Fruit fly (Drosophila melanogaster) whole organism, embryonic: Measurements from ENCODE around the gene CG3149.

Experiments used
- Aef1 ChIP-seq: fragments of 200-800 bp; sonication (Bioruptor generic); IDR thresholded peaks from 3 replicates; pipeline ENCODE4 v1.3.6; 2022; ENCODE audit warnings: missing biosample characterization, missing genetic modification characterization
- Atf6 ChIP-seq: fragments of 200-800 bp; sonication (Bioruptor generic); IDR thresholded peaks from 2 replicates; pipeline ENCODE4 v1.3.6; 2022; ENCODE audit warnings: missing biosample characterization, missing genetic modification characterization
- B-H1 ChIP-seq: fragments of 200-800 bp; sonication (Bioruptor generic); IDR thresholded peaks from 3 replicates; pipeline ENCODE4 v1.3.6; 2022; ENCODE audit warnings: missing biosample characterization, missing genetic modification characterization
- CG12744 ChIP-seq: fragments of 200-800 bp; sonication (Bioruptor generic); optimal IDR thresholded peaks from 2 replicates; lab custom pipeline; 2016; ENCODE audit warnings: missing biosample characterization, missing genetic modification characterization
- CG13296 ChIP-seq: fragments of 200-800 bp; sonication (Bioruptor generic); optimal IDR thresholded peaks from 3 replicates; lab custom pipeline; 2018; ENCODE audit warnings: missing biosample characterization, mild to moderate bottlenecking, missing genetic modification characterization
- CG13624 ChIP-seq: fragments of 200-800 bp; sonication (Bioruptor generic); optimal IDR thresholded peaks from 2 replicates; lab custom pipeline; 2016; ENCODE audit warnings: missing biosample characterization, missing genetic modification characterization
- CG13894 ChIP-seq: fragments of 200-800 bp; sonication (Bioruptor generic); optimal IDR thresholded peaks from 3 replicates; lab custom pipeline; 2018; ENCODE audit warnings: missing biosample characterization, mild to moderate bottlenecking, missing genetic modification characterization, moderate library complexity
- CG14441 ChIP-seq: fragments of 200-800 bp; sonication (Bioruptor generic); IDR thresholded peaks from 2 replicates; pipeline ENCODE4 v1.3.6; 2022; ENCODE audit warnings: missing biosample characterization, missing genetic modification characterization
- CG15269 ChIP-seq: fragments of 200-800 bp; sonication (Bioruptor generic); optimal IDR thresholded peaks from 2 replicates; lab custom pipeline; 2018; ENCODE audit warnings: missing biosample characterization, mild to moderate bottlenecking, missing genetic modification characterization, moderate library complexity
- CG1603 ChIP-seq: fragments of 200-800 bp; sonication (Bioruptor generic); optimal IDR thresholded peaks from 2 replicates; lab custom pipeline; 2019; ENCODE audit warnings: missing biosample characterization, mild to moderate bottlenecking, missing genetic modification characterization, moderate library complexity
- CG17361 ChIP-seq: fragments of 200-800 bp; sonication (Bioruptor generic); IDR thresholded peaks from 3 replicates; pipeline ENCODE4 v1.3.6; 2022; ENCODE audit warnings: missing biosample characterization, missing genetic modification characterization
- CG17802 ChIP-seq: fragments of 200-800 bp; sonication (Bioruptor generic); optimal IDR thresholded peaks from 2 replicates; lab custom pipeline; 2018; ENCODE audit warnings: missing biosample characterization, mild to moderate bottlenecking, missing genetic modification characterization, moderate library complexity
- CG1792 ChIP-seq: fragments of 200-800 bp; sonication (Bioruptor generic); optimal IDR thresholded peaks from 2 replicates; lab custom pipeline; 2016; ENCODE audit warnings: missing biosample characterization, missing genetic modification characterization
- CG18764 ChIP-seq: fragments of 200-800 bp; sonication (Bioruptor generic); optimal IDR thresholded peaks from 3 replicates; lab custom pipeline; 2016; ENCODE audit warnings: missing biosample characterization, missing genetic modification characterization
- CG31441 ChIP-seq: fragments of 200-800 bp; sonication (Bioruptor generic); IDR thresholded peaks from 2 replicates; pipeline ENCODE4 v1.3.6; 2022; ENCODE audit warnings: missing biosample characterization, missing genetic modification characterization
- CG3281 ChIP-seq: fragments of 200-800 bp; sonication (Bioruptor generic); optimal IDR thresholded peaks from 3 replicates; lab custom pipeline; 2017; ENCODE audit warnings: missing biosample characterization, mild to moderate bottlenecking, missing genetic modification characterization
- CG6254 ChIP-seq: fragments of 200-800 bp; sonication (Bioruptor generic); optimal IDR thresholded peaks from 3 replicates; lab custom pipeline; 2017; ENCODE audit warnings: mild to moderate bottlenecking, missing biosample characterization, missing genetic modification reagents, missing genetic modification characterization
- CG6683 ChIP-seq: fragments of 200-800 bp; sonication (Bioruptor generic); optimal IDR thresholded peaks from 2 replicates; lab custom pipeline; 2017; ENCODE audit warnings: missing biosample characterization, mild to moderate bottlenecking, missing genetic modification characterization, missing genetic modification reagents
- CG6813 ChIP-seq: fragments of 200-800 bp; sonication (Bioruptor generic); optimal IDR thresholded peaks from 2 replicates; lab custom pipeline; 2017; ENCODE audit warnings: missing biosample characterization, missing genetic modification characterization, mild to moderate bottlenecking, moderate library complexity, missing genetic modification reagents
- CG7372 ChIP-seq: fragments of 200-800 bp; sonication (Bioruptor generic); IDR thresholded peaks from 2 replicates; pipeline ENCODE4 v1.3.6; 2022; ENCODE audit warnings: missing biosample characterization, missing genetic modification characterization
- CG7745 ChIP-seq: fragments of 200-800 bp; sonication (Bioruptor generic); optimal IDR thresholded peaks from 2 replicates; lab custom pipeline; 2018; ENCODE audit warnings: missing biosample characterization, mild to moderate bottlenecking, missing genetic modification characterization, moderate library complexity
- CG9215 ChIP-seq: fragments of 200-800 bp; sonication (Bioruptor generic); IDR thresholded peaks from 2 replicates; pipeline ENCODE4 v1.3.6; 2022; ENCODE audit warnings: missing biosample characterization, missing genetic modification characterization
- Dfd ChIP-seq, 2 experiments: fragments of >200 bp; optimal IDR thresholded peaks; 2 replicates each; lab custom pipeline; 2017; ENCODE audit warnings: missing biosample characterization in 2 of 2, missing genetic modification characterization in 2 of 2
- GATAe ChIP-seq: fragments of 200-800 bp; sonication (Bioruptor generic); conservative IDR thresholded peaks from 2 replicates; pipeline ENCODE4 v1.3.6; 2022; ENCODE audit warnings: missing biosample characterization, missing genetic modification characterization
- Hr3 ChIP-seq: fragments of 200-800 bp; sonication (Bioruptor generic); optimal IDR thresholded peaks from 3 replicates; lab custom pipeline; 2016; ENCODE audit warnings: missing biosample characterization, missing genetic modification characterization
- Med ChIP-seq: fragments of 200-800 bp; sonication (Bioruptor generic); peaks from one replicate; lab custom pipeline; 2016; ENCODE audit warnings: missing biosample characterization, missing genetic modification characterization, mild to moderate bottlenecking, inconsistent platforms, moderate library complexity
- NK7.1 ChIP-seq: fragments of 200-800 bp; sonication (Bioruptor generic); optimal IDR thresholded peaks from 3 replicates; lab custom pipeline; 2016; ENCODE audit warnings: missing biosample characterization, missing genetic modification characterization
- Opbp ChIP-seq: fragments of 200-800 bp; sonication (Bioruptor generic); IDR thresholded peaks from 3 replicates; pipeline ENCODE4 v1.3.6; 2022; ENCODE audit warnings: missing biosample characterization, missing genetic modification characterization; ENCODE audit not compliant: partially characterized antibody
- Pdp1 ChIP-seq, 2 experiments: fragments of 200-800 bp; sonication (Bioruptor generic); optimal IDR thresholded peaks; 3 replicates each; lab custom pipeline; 2016; ENCODE audit warnings: missing biosample characterization in 2 of 2, missing genetic modification characterization in 2 of 2, mild to moderate bottlenecking in 1 of 2, moderate library complexity in 1 of 2
- Xrp1 ChIP-seq: fragments of 200-800 bp; sonication (Bioruptor generic); IDR thresholded peaks from 2 replicates; pipeline ENCODE4 v1.3.6; 2022; ENCODE audit warnings: missing biosample characterization, missing genetic modification characterization
- aop ChIP-seq: fragments of 200-800 bp; sonication (Bioruptor generic); IDR thresholded peaks from 2 replicates; pipeline ENCODE4 v1.3.6; 2022; ENCODE audit warnings: missing biosample characterization, missing genetic modification characterization
- ato ChIP-seq: fragments of 200-800 bp; sonication (Bioruptor generic); IDR thresholded peaks from 2 replicates; pipeline ENCODE4 v1.3.6; 2022; ENCODE audit warnings: missing biosample characterization, missing genetic modification characterization; ENCODE audit not compliant: partially characterized antibody
- chinmo ChIP-seq: fragments of 200-800 bp; sonication (Bioruptor generic); IDR thresholded peaks from 4 replicates; pipeline ENCODE4 v1.3.6; 2022; ENCODE audit warnings: missing biosample characterization, missing genetic modification characterization; ENCODE audit not compliant: partially characterized antibody
- croc ChIP-seq: fragments of 200-800 bp; sonication (Bioruptor generic); conservative IDR thresholded peaks from 3 replicates; pipeline ENCODE4 v1.3.6; 2022; ENCODE audit warnings: missing biosample characterization, missing genetic modification characterization
- dm ChIP-seq: fragments of 200-800 bp; sonication (Bioruptor generic); optimal IDR thresholded peaks from 3 replicates; lab custom pipeline; 2016; ENCODE audit warnings: missing biosample characterization, missing genetic modification characterization
- dpn ChIP-seq, 2 experiments: fragments of 200-800 bp; sonication (Bioruptor generic); optimal IDR thresholded peaks; 3 replicates each; lab custom pipeline; 2016; ENCODE audit warnings: missing biosample characterization in 2 of 2, missing genetic modification characterization in 2 of 2
- ems ChIP-seq: fragments of 200-800 bp; sonication (Bioruptor generic); optimal IDR thresholded peaks from 3 replicates; lab custom pipeline; 2016; ENCODE audit warnings: missing biosample characterization, missing genetic modification characterization
- fd3F ChIP-seq: fragments of 200-800 bp; sonication (Bioruptor generic); optimal IDR thresholded peaks from 2 replicates; lab custom pipeline; 2018; ENCODE audit warnings: missing biosample characterization, mild to moderate bottlenecking, missing genetic modification characterization, moderate library complexity
- nau ChIP-seq: fragments of 200-800 bp; sonication (Bioruptor generic); optimal IDR thresholded peaks from 3 replicates; lab custom pipeline; 2017; ENCODE audit warnings: missing biosample characterization, mild to moderate bottlenecking, missing genetic modification characterization, missing genetic modification reagents
- pan ChIP-seq, 4 experiments: fragments of >200 bp in 3 of 4; fragments of 200-800 bp in 1 of 4; sonication (Bioruptor generic) in 1 of 4; optimal IDR thresholded peaks in 3 of 4; IDR thresholded peaks in 1 of 4; 2 replicates each; pipeline versions ENCODE4 v1.3.6 to Lab custom; 2017 to 2022; ENCODE audit warnings: missing biosample characterization in 2 of 4, missing genetic modification characterization in 2 of 4, mixed read lengths in 1 of 4
- phol ChIP-seq: fragments of 200-800 bp; sonication (Bioruptor generic); optimal IDR thresholded peaks from 3 replicates; lab custom pipeline; 2018; ENCODE audit warnings: missing biosample characterization, mild to moderate bottlenecking, missing genetic modification characterization, moderate library complexity
- pnt ChIP-seq: fragments of 200-800 bp; sonication (Bioruptor generic); optimal IDR thresholded peaks from 3 replicates; lab custom pipeline; 2016; ENCODE audit warnings: missing biosample characterization, missing genetic modification characterization
- salm ChIP-seq: fragments of 200-800 bp; sonication (Bioruptor generic); optimal IDR thresholded peaks from 2 replicates; lab custom pipeline; 2018; ENCODE audit warnings: missing biosample characterization, mild to moderate bottlenecking, missing genetic modification characterization
- sqz ChIP-seq: fragments of 200-800 bp; sonication (Bioruptor generic); optimal IDR thresholded peaks from 3 replicates; lab custom pipeline; 2018; ENCODE audit warnings: missing biosample characterization, mild to moderate bottlenecking, missing genetic modification characterization
- stwl ChIP-seq: fragments of 200-800 bp; sonication (Bioruptor generic); optimal IDR thresholded peaks from 3 replicates; lab custom pipeline; 2018; ENCODE audit warnings: missing biosample characterization, mild to moderate bottlenecking, missing genetic modification characterization, moderate library complexity
- tio ChIP-seq: fragments of 200-800 bp; sonication (Bioruptor generic); optimal IDR thresholded peaks from 2 replicates; lab custom pipeline; 2017; ENCODE audit warnings: missing biosample characterization, missing genetic modification characterization, inconsistent platforms
- vfl ChIP-seq: fragments of 200-800 bp; sonication (Bioruptor generic); optimal IDR thresholded peaks from 2 replicates; lab custom pipeline; 2016; ENCODE audit warnings: missing biosample characterization, missing genetic modification characterization
- wor ChIP-seq: fragments of 200-800 bp; sonication (Bioruptor generic); IDR thresholded peaks from 2 replicates; pipeline ENCODE4 v1.3.6; 2022; ENCODE audit warnings: missing biosample characterization, missing genetic modification characterization
- zfh1 ChIP-seq: fragments of 200-800 bp; sonication (Bioruptor generic); IDR thresholded peaks from 3 replicates; pipeline ENCODE4 v1.3.6; 2022; ENCODE audit warnings: missing biosample characterization, missing genetic modification characterization

CG3149 gene

dm6 chrX:5718476-5719012 lies 23.5 kb upstream of the CG3149 start (continued):
- no peak for TF ChIP-seq dm
- TF ChIP-seq CG15269 (tag; lab: Kevin White, UChicago): peak; percentile 81
- peak; percentile 81 for TF ChIP-seq CG3281 (GFP tag; lab: Kevin White, UChicago)
- TF ChIP-seq CG31441 (GFP tag; lab: Robert Waterston, UW): 0 out of 2 replicates have a peak, but pooled peaks have one; percentile 35
- no peak for TF ChIP-seq Opbp (GFP tag; lab: Robert Waterston, UW)
- TF ChIP-seq Xrp1 (GFP tag; lab: Robert Waterston, UW): peak; percentile 41; the same call in 1 of the 2 replicates
- peak; percentile 42 for TF ChIP-seq sqz (GFP tag; lab: Kevin White, UChicago)
- TF ChIP-seq Dfd (GFP tag; optimal IDR thresholded peaks at IDR 0.05; lab: Kevin White, UChicago): no peak
- TF ChIP-seq CG12744: no peak
- no peak for TF ChIP-seq ems
- TF ChIP-seq fd3F (GFP tag; lab: Kevin White, UChicago): peak; percentile 81
- TF ChIP-seq CG6813 (GFP tag; lab: Kevin White, UChicago): peak; percentile 33
- peak; percentile 4 for TF ChIP-seq CG1603
- no peak for TF ChIP-seq CG6254 (GFP tag; lab: Kevin White, UChicago)
- TF ChIP-seq salm (tag; lab: Kevin White, UChicago): no peak
- peak; percentile 68 for TF ChIP-seq Med (GFP tag; lab: Kevin White, UChicago)
- peak; percentile 58; the same call in 2 of the 3 replicates for TF ChIP-seq Aef1 (GFP tag; lab: Robert Waterston, UW)
- no peak for TF ChIP-seq pnt (GFP tag; lab: Kevin White, UChicago)
- TF ChIP-seq chinmo (GFP tag; lab: Robert Waterston, UW): no peak
- peak; percentile 56; the same call in 1 of the 2 replicates for TF ChIP-seq CG14441
- peak; percentile 67 for TF ChIP-seq CG13296
- no peak for TF ChIP-seq NK7.1 (GFP tag; lab: Kevin White, UChicago)
- peak; percentile 74 for TF ChIP-seq CG7372 (GFP tag; lab: Robert Waterston, UW)
- TF ChIP-seq Hr3 (GFP tag; lab: Kevin White, UChicago): peak; percentile 9
- TF ChIP-seq CG13624 (GFP tag; lab: Kevin White, UChicago): no peak
- TF ChIP-seq croc (GFP tag; lab: Robert Waterston, UW): no peak
- no peak for TF ChIP-seq CG17802 (tag; lab: Kevin White, UChicago)
- peak in 1 of 2 experiments; percentile 5 for TF ChIP-seq Pdp1 (GFP tag; optimal IDR thresholded peaks at IDR 0.05; lab: Kevin White, UChicago)
- peak; percentile 7 for TF ChIP-seq vfl
- no peak for TF ChIP-seq stwl (tag; lab: Kevin White, UChicago)
- TF ChIP-seq zfh1 (GFP tag; lab: Robert Waterston, UW): peak; percentile 61; the same call in 2 of the 3 replicates
- TF ChIP-seq pan (optimal IDR thresholded peaks at IDR 0.05; lab: Kevin White, UChicago): no peak
- peak in 1 of 2 experiments; percentile 65 for TF ChIP-seq pan (GFP tag; optimal IDR thresholded peaks at IDR 0.05 in 1 of 2, IDR thresholded peaks at IDR 0.05 in 1 of 2)
- peak; percentile 20; the same call in 1 of the 2 replicates for TF ChIP-seq GATAe (GFP tag; lab: Robert Waterston, UW)
- no peak for TF ChIP-seq wor (GFP tag; lab: Robert Waterston, UW)
- TF ChIP-seq phol (tag; lab: Kevin White, UChicago): peak; percentile 10
- peak; percentile 28 for TF ChIP-seq tio
- no peak for TF ChIP-seq nau
- peak; percentile 64; the same call in 1 of the 2 replicates for TF ChIP-seq CG9215
- TF ChIP-seq CG1792 (GFP tag; lab: Kevin White, UChicago): no peak
- TF ChIP-seq ato (GFP tag; lab: Robert Waterston, UW): no peak
- TF ChIP-seq aop: no peak
- no peak for TF ChIP-seq CG7745 (tag; lab: Kevin White, UChicago)
- TF ChIP-seq dpn (GFP tag; optimal IDR thresholded peaks at IDR 0.05; lab: Kevin White, UChicago): peak in 1 of 2 experiments; percentile 49
- peak; percentile 18; the same call in 1 of the 3 replicates for TF ChIP-seq B-H1
- peak; percentile 44 for TF ChIP-seq CG6683 (GFP tag; lab: Kevin White, UChicago)
- 0 out of 3 replicates have a peak, but pooled peaks have one; percentile 22 for TF ChIP-seq CG17361
- TF ChIP-seq CG18764: peak; percentile 23
- peak; percentile 86 for TF ChIP-seq Atf6
- peak; percentile 85 for TF ChIP-seq CG13894 (tag; lab: Kevin White, UChicago)
